Fruit fly (Drosophila melanogaster) Kc167 (cell line): Measurements from ENCODE around the gene CG1847.

ENCODE experiments used
- Myc ChIP-seq: fragments of >200 bp; optimal IDR thresholded peaks from 2 replicates; lab custom pipeline; 2017; ENCODE audit warnings: missing external identifiers
- Sin3A ChIP-seq: fragments of >200 bp; optimal IDR thresholded peaks from 2 replicates; lab custom pipeline; 2018; ENCODE audit warnings: missing external identifiers
- h ChIP-seq: fragments of >200 bp; optimal IDR thresholded peaks from 3 replicates; lab custom pipeline; 2018; ENCODE audit warnings: missing external identifiers
- insv ChIP-seq: fragments of >200 bp; optimal IDR thresholded peaks from 3 replicates; lab custom pipeline; 2018; ENCODE audit warnings: missing external identifiers
- psq ChIP-seq: fragments of >200 bp; optimal IDR thresholded peaks from 2 replicates; lab custom pipeline; 2017; ENCODE audit warnings: missing external identifiers
- ttk ChIP-seq: sonication (Bioruptor generic); optimal IDR thresholded peaks from 2 replicates; lab custom pipeline; 2017; ENCODE audit warnings: missing external identifiers

DNA sequence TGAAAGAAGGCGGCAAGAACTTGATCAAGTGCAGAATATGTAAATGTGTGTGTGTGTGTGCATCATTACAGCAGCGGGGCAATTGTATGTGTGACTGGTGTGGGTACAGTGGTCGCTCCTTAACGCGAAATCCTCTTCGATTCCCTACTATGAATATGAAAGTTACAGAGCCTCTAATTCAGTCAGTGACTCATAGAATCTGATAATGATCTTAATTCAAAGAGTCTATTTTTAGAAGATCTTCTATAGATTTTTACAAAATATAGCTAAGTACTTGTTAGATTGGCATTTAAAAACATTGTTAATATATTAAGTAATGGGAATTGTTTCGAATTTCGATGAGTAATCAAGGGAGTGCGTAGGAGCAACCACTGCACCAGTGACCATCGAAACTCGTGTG, 13.5 kb downstream of the CG1847 start:
- no peak for TF ChIP-seq Myc (lab: Kevin White, UChicago)
- TF ChIP-seq h (lab: Kevin White, UChicago) = no peak
- no peak for TF ChIP-seq psq (lab: Kevin White, UChicago)
- TF ChIP-seq insv (lab: Kevin White, UChicago) = no peak
- no peak for TF ChIP-seq Sin3A (lab: Kevin White, UChicago)
- TF ChIP-seq ttk = no peak
